Fruit fly (Drosophila melanogaster) whole organism, embryonic: ENCODE measurements around the gene kek6.

Source experiments
- Blimp-1 ChIP-seq: fragments of 200-800 bp; sonication (Bioruptor generic); optimal IDR thresholded peaks from 3 replicates; lab custom pipeline; 2018; ENCODE audit warnings: missing biosample characterization, missing genetic modification characterization, mild to moderate bottlenecking, moderate library complexity, missing genetic modification reagents
- CG10654 ChIP-seq: fragments of 200-800 bp; sonication (Bioruptor generic); optimal IDR thresholded peaks from 2 replicates; lab custom pipeline; 2016; ENCODE audit warnings: missing biosample characterization, missing genetic modification characterization
- CG10979 ChIP-seq: fragments of 200-800 bp; sonication (Bioruptor generic); optimal IDR thresholded peaks from 2 replicates; lab custom pipeline; 2018; ENCODE audit warnings: missing biosample characterization, mild to moderate bottlenecking, missing genetic modification characterization, moderate library complexity
- CG11560 ChIP-seq: fragments of 200-800 bp; sonication (Bioruptor generic); IDR thresholded peaks from 3 replicates; pipeline ENCODE4 v1.3.6; 2022; ENCODE audit warnings: missing biosample characterization, missing genetic modification characterization
- CG12104 ChIP-seq: fragments of 200-800 bp; sonication (Bioruptor generic); optimal IDR thresholded peaks from 3 replicates; lab custom pipeline; 2016; ENCODE audit warnings: missing biosample characterization, missing genetic modification characterization
- CG12219 ChIP-seq: fragments of 200-800 bp; sonication (Bioruptor generic); optimal IDR thresholded peaks from 3 replicates; lab custom pipeline; 2018; ENCODE audit warnings: missing biosample characterization, mild to moderate bottlenecking, missing genetic modification characterization
- CG12299 ChIP-seq: fragments of 200-800 bp; sonication (Bioruptor generic); optimal IDR thresholded peaks from 2 replicates; lab custom pipeline; 2018; ENCODE audit warnings: missing biosample characterization, mild to moderate bottlenecking, missing genetic modification characterization
- CG12942 ChIP-seq: fragments of 200-800 bp; sonication (Bioruptor generic); optimal IDR thresholded peaks from 3 replicates; lab custom pipeline; 2016; ENCODE audit warnings: missing biosample characterization, missing genetic modification characterization
- CG13424 ChIP-seq: fragments of 200-800 bp; sonication (Bioruptor generic); optimal IDR thresholded peaks from 2 replicates; lab custom pipeline; 2019; ENCODE audit warnings: missing biosample characterization, mild to moderate bottlenecking, missing genetic modification characterization, moderate library complexity
- CG14014 ChIP-seq: fragments of 200-800 bp; sonication (Bioruptor generic); IDR thresholded peaks from 2 replicates; pipeline ENCODE4 v1.3.6; 2022; ENCODE audit warnings: missing biosample characterization, missing genetic modification characterization
- CG14710 ChIP-seq: fragments of 200-800 bp; sonication (Bioruptor generic); optimal IDR thresholded peaks from 3 replicates; lab custom pipeline; 2019; ENCODE audit warnings: missing biosample characterization, mild to moderate bottlenecking, missing genetic modification characterization, moderate library complexity
- CG15601 ChIP-seq: fragments of 200-800 bp; sonication (Bioruptor generic); optimal IDR thresholded peaks from 3 replicates; lab custom pipeline; 2019; ENCODE audit warnings: missing biosample characterization, mild to moderate bottlenecking, missing genetic modification characterization, moderate library complexity
- CG1603 ChIP-seq: fragments of 200-800 bp; sonication (Bioruptor generic); optimal IDR thresholded peaks from 2 replicates; lab custom pipeline; 2019; ENCODE audit warnings: missing biosample characterization, mild to moderate bottlenecking, missing genetic modification characterization, moderate library complexity
- CG16815 ChIP-seq: fragments of 200-800 bp; sonication (Bioruptor generic); optimal IDR thresholded peaks from 3 replicates; lab custom pipeline; 2017; ENCODE audit warnings: missing biosample characterization, mild to moderate bottlenecking, missing genetic modification characterization
- CG16863 ChIP-seq: fragments of 200-800 bp; sonication (Bioruptor generic); optimal IDR thresholded peaks from 3 replicates; lab custom pipeline; 2016; ENCODE audit warnings: missing biosample characterization, missing genetic modification characterization
- CG17568 ChIP-seq: fragments of 200-800 bp; sonication (Bioruptor generic); optimal IDR thresholded peaks from 2 replicates; lab custom pipeline; 2018; ENCODE audit warnings: missing biosample characterization, mild to moderate bottlenecking, missing genetic modification characterization, moderate library complexity
- CG17829 ChIP-seq: fragments of 200-800 bp; optimal IDR thresholded peaks from 2 replicates; lab custom pipeline; 2019; ENCODE audit warnings: missing biosample characterization, mild to moderate bottlenecking, missing genetic modification characterization, moderate library complexity
- CG18599 ChIP-seq: fragments of 200-800 bp; sonication (Bioruptor generic); optimal IDR thresholded peaks from 3 replicates; lab custom pipeline; 2017; ENCODE audit warnings: missing biosample characterization, missing genetic modification characterization, mild to moderate bottlenecking, moderate library complexity, missing genetic modification reagents
- CG2678 ChIP-seq: fragments of 200-800 bp; sonication (Bioruptor generic); optimal IDR thresholded peaks from 3 replicates; lab custom pipeline; 2019; ENCODE audit warnings: missing biosample characterization, mild to moderate bottlenecking, missing genetic modification characterization, moderate library complexity
- CG30020 ChIP-seq: fragments of 200-800 bp; optimal IDR thresholded peaks from 2 replicates; lab custom pipeline; 2019; ENCODE audit warnings: missing biosample characterization, mild to moderate bottlenecking, missing genetic modification characterization, moderate library complexity
- CG7745 ChIP-seq: fragments of 200-800 bp; sonication (Bioruptor generic); optimal IDR thresholded peaks from 2 replicates; lab custom pipeline; 2018; ENCODE audit warnings: missing biosample characterization, mild to moderate bottlenecking, missing genetic modification characterization, moderate library complexity
- CG7963 ChIP-seq: fragments of 200-800 bp; sonication (Bioruptor generic); IDR thresholded peaks from 3 replicates; pipeline ENCODE4 v1.3.6; 2022; ENCODE audit warnings: missing biosample characterization, missing genetic modification characterization; ENCODE audit not compliant: partially characterized antibody
- CTCF ChIP-seq: fragments of 200-800 bp; sonication (Bioruptor generic); optimal IDR thresholded peaks from 2 replicates; lab custom pipeline; 2017; ENCODE audit warnings: missing biosample characterization, mild to moderate bottlenecking, missing genetic modification characterization, moderate library complexity
- Drgx ChIP-seq: fragments of 200-800 bp; sonication (Bioruptor generic); IDR thresholded peaks from 2 replicates; pipeline ENCODE4 v1.3.6; 2022; ENCODE audit warnings: missing biosample characterization, missing genetic modification characterization
- HLHmδ ChIP-seq: fragments of 200-800 bp; sonication (Bioruptor generic); optimal IDR thresholded peaks from 2 replicates; lab custom pipeline; 2018; ENCODE audit warnings: missing biosample characterization, mild to moderate bottlenecking, missing genetic modification characterization, moderate library complexity
- Lim3 ChIP-seq: fragments of 200-800 bp; sonication (Bioruptor generic); IDR thresholded peaks from 2 replicates; pipeline ENCODE4 v1.3.6; 2022; ENCODE audit warnings: missing biosample characterization, missing genetic modification characterization
- MTF-1 ChIP-seq: fragments of 200-800 bp; sonication (Bioruptor generic); optimal IDR thresholded peaks from 2 replicates; lab custom pipeline; 2018; ENCODE audit warnings: missing biosample characterization, mild to moderate bottlenecking, missing genetic modification characterization, borderline replicate concordance
- Med ChIP-seq: fragments of 200-800 bp; sonication (Bioruptor generic); peaks from one replicate; lab custom pipeline; 2016; ENCODE audit warnings: missing biosample characterization, missing genetic modification characterization, mild to moderate bottlenecking, inconsistent platforms, moderate library complexity
- Scr ChIP-seq: fragments of 200-800 bp; sonication (Bioruptor generic); IDR thresholded peaks from 2 replicates; pipeline ENCODE4 v1.3.6; 2022; ENCODE audit warnings: missing biosample characterization, missing genetic modification characterization; ENCODE audit not compliant: partially characterized antibody
- Ssrp ChIP-seq: fragments of 200-800 bp; sonication (Bioruptor generic); optimal IDR thresholded peaks from 2 replicates; lab custom pipeline; 2018; ENCODE audit warnings: missing biosample characterization, mild to moderate bottlenecking, missing genetic modification characterization, moderate library complexity
- Stat92E ChIP-seq, 3 experiments: fragments of >200 bp in 2 of 3; fragments of 200-800 bp in 1 of 3; sonication (Bioruptor generic) in 1 of 3; optimal IDR thresholded peaks; 2 replicates each; lab custom pipeline; 2017 to 2019; ENCODE audit warnings: missing biosample characterization in 3 of 3, missing genetic modification characterization in 3 of 3, mild to moderate bottlenecking in 1 of 3, moderate library complexity in 1 of 3
- al ChIP-seq: fragments of 200-800 bp; sonication (Bioruptor generic); IDR thresholded peaks from 2 replicates; pipeline ENCODE4 v1.3.6; 2022; ENCODE audit warnings: missing biosample characterization, missing genetic modification characterization
- ato ChIP-seq: fragments of 200-800 bp; sonication (Bioruptor generic); IDR thresholded peaks from 2 replicates; pipeline ENCODE4 v1.3.6; 2022; ENCODE audit warnings: missing biosample characterization, missing genetic modification characterization; ENCODE audit not compliant: partially characterized antibody
- bab2 ChIP-seq: fragments of 200-800 bp; sonication (Bioruptor generic); optimal IDR thresholded peaks from 2 replicates; lab custom pipeline; 2016; ENCODE audit warnings: missing biosample characterization, missing genetic modification characterization
- bcd ChIP-seq: fragments of 200-800 bp; sonication (Bioruptor generic); optimal IDR thresholded peaks from 2 replicates; lab custom pipeline; 2017; ENCODE audit warnings: missing biosample characterization, mild to moderate bottlenecking, missing genetic modification characterization
- cad ChIP-seq: fragments of >200 bp; optimal IDR thresholded peaks from 2 replicates; lab custom pipeline; 2017; ENCODE audit warnings: missing biosample characterization, missing genetic modification characterization
- cas ChIP-seq: fragments of 200-800 bp; sonication (Bioruptor generic); IDR thresholded peaks from 2 replicates; pipeline ENCODE4 v1.3.6; 2022; ENCODE audit warnings: missing biosample characterization, missing genetic modification characterization
- chif ChIP-seq, 2 experiments: fragments of 200-800 bp; sonication (Bioruptor generic); optimal IDR thresholded peaks; 3 replicates each; lab custom pipeline; 2016; ENCODE audit warnings: missing biosample characterization in 2 of 2, missing genetic modification characterization in 2 of 2
- chm ChIP-seq: fragments of 200-800 bp; sonication (Bioruptor generic); IDR thresholded peaks from 2 replicates; pipeline ENCODE4 v1.3.6; 2022; ENCODE audit warnings: missing biosample characterization, missing genetic modification characterization
- chn ChIP-seq: fragments of 200-800 bp; sonication (Bioruptor generic); optimal IDR thresholded peaks from 2 replicates; lab custom pipeline; 2016; ENCODE audit warnings: missing biosample characterization, missing genetic modification characterization
- dan ChIP-seq: fragments of 200-800 bp; sonication (Bioruptor generic); IDR thresholded peaks from 2 replicates; pipeline ENCODE4 v1.3.6; 2022; ENCODE audit warnings: missing biosample characterization, missing genetic modification characterization
- danr ChIP-seq: fragments of 200-800 bp; sonication (Bioruptor generic); IDR thresholded peaks from 2 replicates; pipeline ENCODE4 v1.3.6; 2022; ENCODE audit warnings: missing biosample characterization, missing genetic modification characterization
- dimm ChIP-seq: fragments of 200-800 bp; sonication (Bioruptor generic); IDR thresholded peaks from 2 replicates; pipeline ENCODE4 v1.3.6; 2022; ENCODE audit warnings: missing biosample characterization, missing genetic modification characterization
- emc ChIP-seq: fragments of 200-800 bp; sonication (Bioruptor generic); optimal IDR thresholded peaks from 2 replicates; lab custom pipeline; 2016; ENCODE audit warnings: missing biosample characterization, missing genetic modification characterization
- en ChIP-seq: fragments of 200-800 bp; sonication (Bioruptor generic); optimal IDR thresholded peaks from 2 replicates; lab custom pipeline; 2016; ENCODE audit warnings: missing biosample characterization, missing genetic modification characterization
- h ChIP-seq: fragments of >200 bp; optimal IDR thresholded peaks from 2 replicates; lab custom pipeline; 2017
- jumu ChIP-seq: fragments of 200-800 bp; sonication (Bioruptor generic); optimal IDR thresholded peaks from 3 replicates; lab custom pipeline; 2016; ENCODE audit warnings: missing biosample characterization, missing genetic modification characterization
- prd ChIP-seq, 3 experiments: fragments of >200 bp in 2 of 3; fragments of 200-800 bp in 1 of 3; sonication (Bioruptor generic) in 1 of 3; optimal IDR thresholded peaks in 2 of 3; IDR thresholded peaks in 1 of 3; 2 replicates in 2 of 3; 3 replicates in 1 of 3; pipeline versions ENCODE4 v1.3.6 to Lab custom; 2017 to 2022; ENCODE audit warnings: missing biosample characterization in 1 of 3, missing genetic modification characterization in 1 of 3
- repo ChIP-seq: fragments of 200-800 bp; sonication (Bioruptor generic); optimal IDR thresholded peaks from 2 replicates; lab custom pipeline; 2016; ENCODE audit warnings: missing biosample characterization, missing genetic modification characterization
- sd ChIP-seq: fragments of 200-800 bp; sonication (Bioruptor generic); optimal IDR thresholded peaks from 3 replicates; lab custom pipeline; 2018; ENCODE audit warnings: missing biosample characterization, mild to moderate bottlenecking, missing genetic modification characterization, moderate library complexity
- tap ChIP-seq: fragments of 200-800 bp; optimal IDR thresholded peaks from 3 replicates; lab custom pipeline; 2019; ENCODE audit warnings: missing biosample characterization, mild to moderate bottlenecking, missing genetic modification characterization, moderate library complexity

kek6 gene

DNA sequence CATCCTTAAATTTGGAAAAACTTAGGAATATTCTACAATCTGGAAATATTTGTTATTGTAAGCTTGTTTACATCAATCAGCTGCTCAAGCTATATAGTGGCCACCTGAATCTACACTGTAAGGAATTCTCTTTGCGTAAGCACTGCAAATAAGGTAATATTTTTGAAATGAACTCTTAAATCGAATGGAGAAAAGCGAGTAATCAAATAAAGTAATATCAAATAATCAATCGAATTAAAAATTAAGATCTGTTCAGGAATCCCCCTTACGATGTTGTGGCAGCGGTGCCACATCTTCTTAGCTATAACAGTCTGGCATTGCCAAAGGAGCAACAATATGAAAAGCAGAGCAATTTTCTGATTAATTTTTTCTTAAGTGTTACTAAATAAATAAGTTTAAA is 5.9 kb upstream of the kek6 start, which contains the start of the genes Mnat9 and CG1792 (continued):
- TF ChIP-seq chm (GFP tag; lab: Robert Waterston, UW): peak; percentile 99
- peak; percentile 98 for TF ChIP-seq CG16815 (GFP tag; lab: Kevin White, UChicago)
- TF ChIP-seq cas (GFP tag; lab: Robert Waterston, UW): peak; percentile 98
- TF ChIP-seq danr (GFP tag; lab: Robert Waterston, UW): peak; percentile 98
- peak; percentile 99 for TF ChIP-seq CG16863 (GFP tag; lab: Kevin White, UChicago)
- TF ChIP-seq dan (GFP tag; lab: Robert Waterston, UW): peak; percentile 92
- peak; percentile 98 for TF ChIP-seq jumu (GFP tag; lab: Kevin White, UChicago)
- no peak for TF ChIP-seq h
- no peak for TF ChIP-seq cad (GFP tag; lab: Kevin White, UChicago)
- peak; percentile 99 for TF ChIP-seq CG14014
- peak; percentile 66 for TF ChIP-seq CTCF
- TF ChIP-seq Drgx: peak; percentile 99
- TF ChIP-seq bab2 (GFP tag; lab: Kevin White, UChicago): peak; percentile 99
- TF ChIP-seq Blimp-1 (GFP tag; lab: Kevin White, UChicago): peak; percentile 97
- TF ChIP-seq emc (GFP tag; lab: Kevin White, UChicago): peak; percentile 98
- TF ChIP-seq prd (optimal IDR thresholded peaks at IDR 0.05; lab: Kevin White, UChicago): no peak
- peak; percentile 99 for TF ChIP-seq prd (GFP tag; IDR thresholded peaks at IDR 0.05; lab: Robert Waterston, UW)
- peak; percentile 99 for TF ChIP-seq CG10654 (GFP tag; lab: Kevin White, UChicago)
- peak; percentile 98 for TF ChIP-seq repo
- TF ChIP-seq CG30020 (tag; lab: Kevin White, UChicago): peak; percentile 85
- peak; percentile 98 for TF ChIP-seq bcd
- TF ChIP-seq al: peak; percentile 99
- peak; percentile 99 for TF ChIP-seq chif (GFP tag; optimal IDR thresholded peaks at IDR 0.05; lab: Kevin White, UChicago)
- TF ChIP-seq CG7745 (tag; lab: Kevin White, UChicago): peak; percentile 33
- TF ChIP-seq CG2678 (tag; lab: Kevin White, UChicago): peak; percentile 98
- peak; percentile 97 for TF ChIP-seq CG12219
- no peak for TF ChIP-seq ato
- peak; percentile 99 for TF ChIP-seq CG12942 (GFP tag; lab: Kevin White, UChicago)
- TF ChIP-seq CG11560 (tag; lab: Robert Waterston, UW): peak; percentile 92
- TF ChIP-seq dimm (GFP tag; lab: Robert Waterston, UW): peak; percentile 98
- peak; percentile 97 for TF ChIP-seq MTF-1
- TF ChIP-seq CG10979 (tag; lab: Kevin White, UChicago): peak; percentile 97
- peak; percentile 99 for TF ChIP-seq CG17829 (tag; lab: Kevin White, UChicago)
- peak; percentile 99 for TF ChIP-seq Ssrp (tag; lab: Kevin White, UChicago)
- TF ChIP-seq CG14710 (tag; lab: Kevin White, UChicago): peak; percentile 97
- TF ChIP-seq chn (GFP tag; lab: Kevin White, UChicago): peak; percentile 99
- TF ChIP-seq CG15601: peak; percentile 95
- TF ChIP-seq CG12299 (tag; lab: Kevin White, UChicago): peak; percentile 95
- peak; percentile 98 for TF ChIP-seq CG18599
- peak; percentile 97 for TF ChIP-seq Lim3
- TF ChIP-seq en: peak; percentile 98
- peak; percentile 92 for TF ChIP-seq sd (tag; lab: Kevin White, UChicago)
- no peak for TF ChIP-seq HLHmδ (GFP tag; lab: Kevin White, UChicago)
- peak; percentile 99 for TF ChIP-seq CG1603 (tag; lab: Kevin White, UChicago)
- TF ChIP-seq CG7963 (GFP tag; lab: Robert Waterston, UW): no peak
- peak; percentile 98 for TF ChIP-seq tap (tag; lab: Kevin White, UChicago)
- TF ChIP-seq CG17568 (GFP tag; lab: Kevin White, UChicago): no peak
- no peak for TF ChIP-seq Scr (GFP tag; lab: Robert Waterston, UW)
- TF ChIP-seq Med: peak; percentile 100
- TF ChIP-seq Stat92E (GFP tag; optimal IDR thresholded peaks at IDR 0.05; lab: Kevin White, UChicago): peak in 1 of 3 experiments; percentile 77
- TF ChIP-seq CG13424: peak; percentile 98
- peak; percentile 98 for TF ChIP-seq CG12104
